Worm (Caenorhabditis elegans): ENCODE results near the gene F35H8.12.

F35H8.12 gene

ce11 chrII:9583461-9583860 lies 31.8 kb downstream of the F35H8.12 start, which contains the start of gene wee-1.1:
Gene wee-1.1 (minus strand): TSS chrII:9583561.
- no peak for TF ChIP-seq him-1 (tag; optimal IDR thresholded peaks at IDR 0.05)
- no peak for TF ChIP-seq W03F9.2 (tag; optimal IDR thresholded peaks at IDR 0.05)
- no peak for TF ChIP-seq dao-5 (tag; optimal IDR thresholded peaks at IDR 0.05)

ce11 chrII:9586734-9587209 lies 35.1 kb downstream of the F35H8.12 start, which contains the start of gene ugt-58:
Gene ugt-58 (minus strand): TSS chrII:9586784.
- TF ChIP-seq him-1 (tag; optimal IDR thresholded peaks at IDR 0.05) = no peak
- TF ChIP-seq dao-5 (tag; optimal IDR thresholded peaks at IDR 0.05) = no peak
- no peak for TF ChIP-seq W03F9.2 (tag; optimal IDR thresholded peaks at IDR 0.05)

ce11 chrII:9589667-9590066 lies 38.0 kb downstream of the F35H8.12 start, which contains the start of gene eral-1:
Gene eral-1 (minus strand): TSS chrII:9589767.
- no peak for TF ChIP-seq him-1 (tag; optimal IDR thresholded peaks at IDR 0.05)
- TF ChIP-seq dao-5 (tag; optimal IDR thresholded peaks at IDR 0.05) = no peak
- no peak for TF ChIP-seq W03F9.2 (tag; optimal IDR thresholded peaks at IDR 0.05)

ce11 chrII:9591071-9591470 lies 39.4 kb downstream of the F35H8.12 start, which contains the start of the genes E02H1.1 and tag-124:
Gene E02H1.1 (minus strand): TSS chrII:9591164.
Gene tag-124 (plus strand): TSS chrII:9591292.
- TF ChIP-seq him-1 (tag; optimal IDR thresholded peaks at IDR 0.05) (no peak), W03F9.2 (tag; optimal IDR thresholded peaks at IDR 0.05) (peak; percentile 55), dao-5 (tag; optimal IDR thresholded peaks at IDR 0.05) (no peak)

ce11 chrII:9592737-9593136 lies 41.1 kb downstream of the F35H8.12 start, which contains the start of gene parp-2:
Gene parp-2 (plus strand): TSS chrII:9593037.
- no peak for TF ChIP-seq him-1 (tag; optimal IDR thresholded peaks at IDR 0.05)
- no peak for TF ChIP-seq W03F9.2 (tag; optimal IDR thresholded peaks at IDR 0.05)
- TF ChIP-seq dao-5 (tag; optimal IDR thresholded peaks at IDR 0.05) = no peak

- no peak for TF ChIP-seq dao-5 (tag; optimal IDR thresholded peaks at IDR 0.05)
- no peak for TF ChIP-seq W03F9.2 (tag; optimal IDR thresholded peaks at IDR 0.05)
- no peak for TF ChIP-seq him-1 (tag; optimal IDR thresholded peaks at IDR 0.05)
Observed at ce11 chrII:9594924-9595323, 43.3 kb downstream of the F35H8.12 start, which contains the start of gene E02H1.5. Gene E02H1.5 (plus strand): TSS chrII:9595224.

- TF ChIP-seq dao-5 (tag; optimal IDR thresholded peaks at IDR 0.05) (no peak), him-1 (tag; optimal IDR thresholded peaks at IDR 0.05) (no peak), W03F9.2 (tag; optimal IDR thresholded peaks at IDR 0.05) (no peak)
Observed at ce11 chrII:9596401-9596800, 44.8 kb downstream of the F35H8.12 start, which contains the start of gene E02H1.6. Gene E02H1.6 (plus strand): TSS chrII:9596701.

- TF ChIP-seq him-1 (tag; optimal IDR thresholded peaks at IDR 0.05) (no peak), W03F9.2 (tag; optimal IDR thresholded peaks at IDR 0.05) (no peak), dao-5 (tag; optimal IDR thresholded peaks at IDR 0.05) (no peak)
Observed at ce11 chrII:9597516-9598047, 45.9 kb downstream of the F35H8.12 start, which contains the start of gene mrpl-53. Gene mrpl-53 (plus strand): TSS chrII:9597622.

- TF ChIP-seq dao-5 (tag; optimal IDR thresholded peaks at IDR 0.05) (no peak), him-1 (tag; optimal IDR thresholded peaks at IDR 0.05) (no peak), W03F9.2 (tag; optimal IDR thresholded peaks at IDR 0.05) (no peak)
Observed at ce11 chrII:9600022-9600722, 48.5 kb downstream of the F35H8.12 start.

ce11 chrII:9601069-9601468 lies 49.4 kb downstream of the F35H8.12 start:
- TF ChIP-seq him-1 (tag; optimal IDR thresholded peaks at IDR 0.05) (no peak), W03F9.2 (tag; optimal IDR thresholded peaks at IDR 0.05) (peak; percentile 29)

- TF ChIP-seq him-1 (tag; optimal IDR thresholded peaks at IDR 0.05) (no peak), W03F9.2 (tag; optimal IDR thresholded peaks at IDR 0.05) (no peak), dao-5 (tag; optimal IDR thresholded peaks at IDR 0.05) (no peak)
Observed at ce11 chrII:9601679-9602078, 50.0 kb downstream of the F35H8.12 start.

Measured in whole organism, L4/young adult.